Fruit fly (Drosophila melanogaster): Measurements from ENCODE around the gene CG32365.
A peak's percentile ranks its signal among the peaks of the same experiment; 100 is the strongest.

The CG32365 gene

dm6 chr3L:7868581-7869236, at the start of gene CG32365 (continued):
- no peak for TF ChIP-seq CG30020 (tag; optimal IDR thresholded peaks at IDR 0.05)
- TF ChIP-seq schlank (tag; optimal IDR thresholded peaks at IDR 0.05): no peak
- no peak for TF ChIP-seq CG15601 (tag; optimal IDR thresholded peaks at IDR 0.05)
- TF ChIP-seq Xbp1 (GFP tag; optimal IDR thresholded peaks at IDR 0.05): no peak

dm6 chr3L:7820236-7820635, 48.6 kb upstream of the CG32365 start:
- TF ChIP-seq Blimp-1 (GFP tag; optimal IDR thresholded peaks at IDR 0.05) (peak; percentile 47), bcd (GFP tag; optimal IDR thresholded peaks at IDR 0.05) (no peak)

- TF ChIP-seq Blimp-1 (GFP tag; optimal IDR thresholded peaks at IDR 0.05) (peak; percentile 96), odd (GFP tag; optimal IDR thresholded peaks at IDR 0.05) (no peak), fd96Cb (tag; optimal IDR thresholded peaks at IDR 0.05) (no peak)
These were observed 47.7 kb upstream of the CG32365 start for dm6 chr3L:7821169-7821568.

- TF ChIP-seq kni (GFP tag; optimal IDR thresholded peaks at IDR 0.05) (peak; percentile 44), ewg (GFP tag; optimal IDR thresholded peaks at IDR 0.05) (peak; percentile 44), Trl (optimal IDR thresholded peaks at IDR 0.05) (peak; percentile 9 to 17), Trl (GFP tag; optimal IDR thresholded peaks at IDR 0.05) (no peak), chif (GFP tag; optimal IDR thresholded peaks at IDR 0.05) (no peak), Pdp1 (GFP tag; optimal IDR thresholded peaks at IDR 0.05) (peak in 1 of 2 experiments; percentile 94), CG12299 (tag; optimal IDR thresholded peaks at IDR 0.05) (no peak), Xbp1 (GFP tag; optimal IDR thresholded peaks at IDR 0.05) (no peak), gsb-n (tag; optimal IDR thresholded peaks at IDR 0.05) (no peak), Blimp-1 (GFP tag; optimal IDR thresholded peaks at IDR 0.05) (peak; percentile 81), Dp (GFP tag; optimal IDR thresholded peaks at IDR 0.05) (no peak), CG4360 (GFP tag; IDR thresholded peaks at IDR 0.05) (peak; percentile 87)
These were observed 46.9 kb upstream of the CG32365 start for dm6 chr3L:7821615-7822574.

- TF ChIP-seq CG10979 (tag; optimal IDR thresholded peaks at IDR 0.05) (no peak), Sox102F (GFP tag; optimal IDR thresholded peaks at IDR 0.05) (no peak), chinmo (GFP tag; IDR thresholded peaks at IDR 0.05; ENCODE audit: partially characterized antibody) (0 out of 4 replicates have a peak, but pooled peaks have one; percentile 18), Ets65A (GFP tag) (peak; percentile 76), Sin3A (optimal IDR thresholded peaks at IDR 0.05) (no peak), Pdp1 (GFP tag; optimal IDR thresholded peaks at IDR 0.05) (peak in 1 of 2 experiments; percentile 90), seq (GFP tag; IDR thresholded peaks at IDR 0.05) (no peak), CG2199 (GFP tag; IDR thresholded peaks at IDR 0.05) (no peak), sens (GFP tag) (no peak)
These were observed 45.6 kb upstream of the CG32365 start for dm6 chr3L:7823198-7823597.

- no peak for TF ChIP-seq HLH54F (GFP tag; optimal IDR thresholded peaks at IDR 0.05)
- TF ChIP-seq Side (GFP tag; optimal IDR thresholded peaks at IDR 0.05): no peak
- no peak for TF ChIP-seq Camta (GFP tag; optimal IDR thresholded peaks at IDR 0.05)
- TF ChIP-seq mam (GFP tag; optimal IDR thresholded peaks at IDR 0.05): no peak
- TF ChIP-seq ssp (GFP tag; IDR thresholded peaks at IDR 0.05): no peak
- no peak for TF ChIP-seq C15 (GFP tag; IDR thresholded peaks at IDR 0.05)
- peak; percentile 74 for TF ChIP-seq CG11504 (tag; optimal IDR thresholded peaks at IDR 0.05)
- TF ChIP-seq Med (GFP tag): peak; percentile 31
- TF ChIP-seq CG10274 (GFP tag; optimal IDR thresholded peaks at IDR 0.05): no peak
- TF ChIP-seq CrebB (tag; optimal IDR thresholded peaks at IDR 0.05): no peak
- TF ChIP-seq TFAM (GFP tag; optimal IDR thresholded peaks at IDR 0.05): no peak
- no peak for TF ChIP-seq br (optimal IDR thresholded peaks at IDR 0.05)
- TF ChIP-seq NC2β (GFP tag; optimal IDR thresholded peaks at IDR 0.05): no peak
- no peak for TF ChIP-seq CG3838 (GFP tag; optimal IDR thresholded peaks at IDR 0.05)
- no peak for TF ChIP-seq lbe (GFP tag; optimal IDR thresholded peaks at IDR 0.05)
These were observed 42.7 kb upstream of the CG32365 start for dm6 chr3L:7826187-7826586.

All from whole organism, embryonic.